Worm (Caenorhabditis elegans): ENCODE data around the gene sdz-20.

ce11 chrIII:13340504-13341274 is 6.8 kb downstream of the sdz-20 start:
- TF ChIP-seq F13H6.1 (tag; optimal IDR thresholded peaks at IDR 0.05) (no peak), mdl-1 (tag; optimal IDR thresholded peaks at IDR 0.05) (no peak), nhr-11 (tag; optimal IDR thresholded peaks at IDR 0.05) (no peak), ztf-1 (GFP tag; conservative IDR thresholded peaks at IDR 0.05) (no peak), unc-39 (tag; optimal IDR thresholded peaks at IDR 0.05) (no peak), ama-1 (optimal IDR thresholded peaks at IDR 0.05) (no peak), fos-1 (tag; optimal IDR thresholded peaks at IDR 0.05) (no peak), nhr-237 (tag; optimal IDR thresholded peaks at IDR 0.05) (no peak), egl-27 (tag; optimal IDR thresholded peaks at IDR 0.05) (no peak), aly-2 (tag; optimal IDR thresholded peaks at IDR 0.05) (no peak), nhr-77 (tag; optimal IDR thresholded peaks at IDR 0.05) (no peak), nhr-129 (tag; optimal IDR thresholded peaks at IDR 0.05) (no peak)

Data from whole organism, L2 larva.